Worm (Caenorhabditis elegans): Measurements from ENCODE around the gene C34F6.12.

Gene C34F6.12

DNA sequence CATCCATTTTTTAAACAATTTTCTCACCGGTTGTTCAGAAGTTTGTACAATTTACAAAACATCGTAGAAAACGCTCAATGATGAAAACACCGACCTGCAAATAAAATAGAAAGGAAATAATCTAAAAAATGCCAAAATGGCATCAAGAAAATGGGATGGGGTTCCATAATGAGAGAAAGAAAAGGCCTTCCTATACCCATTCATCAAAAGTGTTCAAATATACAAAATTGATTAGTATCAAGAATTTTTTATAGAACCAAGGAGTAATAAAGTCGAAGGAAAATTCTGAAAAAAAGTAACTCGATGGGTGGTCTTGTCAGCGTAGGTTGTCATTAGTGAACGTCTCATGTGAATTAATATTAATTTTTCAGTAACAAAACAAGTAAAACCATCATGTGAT is at the start of gene C34F6.12:
Gene C34F6.12, minus strand, starts transcription at position 101 of the 400 bp plus-strand sequence.
- TF ChIP-seq tab-1 (GFP tag; IDR thresholded peaks at IDR 0.05): no peak
- no peak for TF ChIP-seq ref-1 (GFP tag; conservative IDR thresholded peaks at IDR 0.05)
- TF ChIP-seq T22C8.4 (GFP tag; IDR thresholded peaks at IDR 0.05): no peak
- no peak for TF ChIP-seq klf-2 (GFP tag; conservative IDR thresholded peaks at IDR 0.05)
- TF ChIP-seq ztf-29 (GFP tag; IDR thresholded peaks at IDR 0.05): no peak
- no peak for TF ChIP-seq cog-1 (tag; optimal IDR thresholded peaks at IDR 0.05)
- TF ChIP-seq flt-1 (GFP tag; IDR thresholded peaks at IDR 0.05): no peak
- no peak for TF ChIP-seq ztf-23 (GFP tag; IDR thresholded peaks at IDR 0.05)
- TF ChIP-seq med-1 (GFP tag; optimal IDR thresholded peaks at IDR 0.05; ENCODE audit: insufficient read depth): no peak

DNA sequence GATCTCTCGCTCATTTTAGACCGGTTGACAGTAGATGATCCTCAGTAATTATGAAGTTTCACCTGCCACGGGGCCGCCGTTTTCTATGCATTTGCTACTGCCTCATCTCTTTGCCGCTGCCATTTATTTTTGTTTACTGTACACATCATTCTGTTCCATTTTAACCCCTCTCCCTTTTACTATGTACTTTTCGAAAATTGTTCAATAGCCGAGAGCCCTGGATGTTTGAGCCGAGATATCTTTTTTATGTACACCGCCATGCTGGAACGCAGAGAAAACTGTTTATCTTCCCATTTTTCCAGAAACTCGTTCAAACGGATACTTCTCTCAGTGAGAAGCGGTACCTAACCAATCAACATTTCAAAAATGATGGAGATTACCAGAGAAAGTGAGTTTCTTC is 44.4 kb upstream of the C34F6.12 start, which contains the start of gene ifa-1:
Gene ifa-1, plus strand, starts transcription at position 301 of the 400 bp plus-strand sequence.
- TF ChIP-seq flt-1 (GFP tag; IDR thresholded peaks at IDR 0.05) (no peak), T22C8.4 (GFP tag; IDR thresholded peaks at IDR 0.05) (no peak), ref-1 (GFP tag; conservative IDR thresholded peaks at IDR 0.05) (no peak), cog-1 (tag; optimal IDR thresholded peaks at IDR 0.05) (no peak), ztf-29 (GFP tag; IDR thresholded peaks at IDR 0.05) (no peak), tab-1 (GFP tag; IDR thresholded peaks at IDR 0.05) (no peak), klf-2 (GFP tag; conservative IDR thresholded peaks at IDR 0.05) (no peak), med-1 (GFP tag; optimal IDR thresholded peaks at IDR 0.05; ENCODE audit: insufficient read depth) (no peak), ztf-23 (GFP tag; IDR thresholded peaks at IDR 0.05) (no peak)

DNA sequence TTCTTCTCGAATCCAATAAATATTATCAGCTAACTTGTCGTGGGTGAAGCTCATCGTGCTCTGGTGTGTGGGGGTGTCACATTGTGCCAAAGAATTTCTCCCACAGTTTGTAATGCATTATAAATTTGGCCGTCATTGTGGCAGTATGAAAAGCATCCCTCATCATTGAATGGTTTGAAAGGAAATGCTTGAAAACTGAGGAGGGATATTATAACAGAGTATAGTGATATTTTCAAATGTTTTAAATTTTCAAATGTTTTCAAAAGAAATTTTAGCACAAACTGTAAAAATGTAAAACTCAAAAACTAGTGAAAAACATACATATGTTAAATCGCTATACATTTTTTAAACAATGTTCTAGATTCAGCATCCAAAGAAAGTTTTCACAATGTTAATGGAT is 42.5 kb upstream of the C34F6.12 start, which contains the start of gene C03A3.3:
Gene C03A3.3, minus strand, starts transcription at position 101 of the 400 bp plus-strand sequence.
- no peak for TF ChIP-seq ztf-29 (GFP tag; IDR thresholded peaks at IDR 0.05)
- no peak for TF ChIP-seq klf-2 (GFP tag; conservative IDR thresholded peaks at IDR 0.05)
- TF ChIP-seq med-1 (GFP tag; optimal IDR thresholded peaks at IDR 0.05; ENCODE audit: insufficient read depth): no peak
- TF ChIP-seq ztf-23 (GFP tag; IDR thresholded peaks at IDR 0.05): no peak
- no peak for TF ChIP-seq T22C8.4 (GFP tag; IDR thresholded peaks at IDR 0.05)
- no peak for TF ChIP-seq cog-1 (tag; optimal IDR thresholded peaks at IDR 0.05)
- TF ChIP-seq flt-1 (GFP tag; IDR thresholded peaks at IDR 0.05): no peak
- TF ChIP-seq ref-1 (GFP tag; conservative IDR thresholded peaks at IDR 0.05): no peak
- no peak for TF ChIP-seq tab-1 (GFP tag; IDR thresholded peaks at IDR 0.05)

DNA sequence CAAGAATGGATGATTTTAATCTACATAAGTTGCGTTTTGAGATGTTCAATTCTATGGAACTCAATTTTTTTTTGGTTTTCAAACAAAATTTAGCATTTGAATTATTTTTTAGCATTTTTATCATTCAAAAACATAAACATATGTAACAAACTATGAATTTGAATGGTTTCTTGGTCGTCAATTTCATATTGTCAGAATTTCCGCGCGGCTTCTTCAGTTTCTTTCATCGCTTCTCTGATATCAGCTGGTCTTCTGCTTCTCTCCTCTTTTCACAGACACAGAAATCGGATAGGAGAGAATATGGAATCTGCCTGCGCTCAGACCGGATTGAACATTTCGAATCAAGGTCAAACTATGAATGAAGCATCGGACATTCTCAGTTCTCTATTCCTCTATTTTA is 40.2 kb upstream of the C34F6.12 start, which contains the start of gene C03A3.9:
Gene C03A3.9, plus strand, starts transcription at position 301 of the 400 bp plus-strand sequence.
- TF ChIP-seq med-1 (GFP tag; optimal IDR thresholded peaks at IDR 0.05; ENCODE audit: insufficient read depth): no peak
- TF ChIP-seq flt-1 (GFP tag; IDR thresholded peaks at IDR 0.05): no peak
- TF ChIP-seq cog-1 (tag; optimal IDR thresholded peaks at IDR 0.05): no peak
- no peak for TF ChIP-seq ref-1 (GFP tag; conservative IDR thresholded peaks at IDR 0.05)
- no peak for TF ChIP-seq ztf-23 (GFP tag; IDR thresholded peaks at IDR 0.05)
- no peak for TF ChIP-seq tab-1 (GFP tag; IDR thresholded peaks at IDR 0.05)
- TF ChIP-seq klf-2 (GFP tag; conservative IDR thresholded peaks at IDR 0.05): no peak
- TF ChIP-seq T22C8.4 (GFP tag; IDR thresholded peaks at IDR 0.05): no peak
- no peak for TF ChIP-seq ztf-29 (GFP tag; IDR thresholded peaks at IDR 0.05)

DNA sequence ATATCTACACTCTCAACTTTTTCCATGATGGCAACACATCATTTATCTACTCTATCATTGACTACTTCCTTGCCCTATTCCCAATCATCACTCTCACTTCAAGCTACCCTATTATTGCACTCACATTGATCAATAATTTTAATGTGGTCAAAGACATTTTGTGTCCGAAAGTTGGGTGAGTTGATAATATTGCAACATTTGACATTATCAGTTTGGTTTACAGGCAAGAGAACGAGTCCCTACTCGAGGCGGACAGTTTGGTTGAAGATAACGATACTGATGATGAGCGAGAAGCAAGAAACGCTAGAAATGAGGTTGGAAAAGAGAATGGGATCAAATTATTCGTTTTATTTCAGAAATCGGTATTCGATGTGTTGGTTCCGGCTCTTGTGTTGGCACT is 38.2 kb upstream of the C34F6.12 start:
- TF ChIP-seq med-1 (GFP tag; optimal IDR thresholded peaks at IDR 0.05; ENCODE audit: insufficient read depth) (no peak), T22C8.4 (GFP tag; IDR thresholded peaks at IDR 0.05) (no peak), cog-1 (tag; optimal IDR thresholded peaks at IDR 0.05) (no peak), flt-1 (GFP tag; IDR thresholded peaks at IDR 0.05) (no peak), tab-1 (GFP tag; IDR thresholded peaks at IDR 0.05) (no peak), ref-1 (GFP tag; conservative IDR thresholded peaks at IDR 0.05) (no peak), klf-2 (GFP tag; conservative IDR thresholded peaks at IDR 0.05) (no peak)

DNA sequence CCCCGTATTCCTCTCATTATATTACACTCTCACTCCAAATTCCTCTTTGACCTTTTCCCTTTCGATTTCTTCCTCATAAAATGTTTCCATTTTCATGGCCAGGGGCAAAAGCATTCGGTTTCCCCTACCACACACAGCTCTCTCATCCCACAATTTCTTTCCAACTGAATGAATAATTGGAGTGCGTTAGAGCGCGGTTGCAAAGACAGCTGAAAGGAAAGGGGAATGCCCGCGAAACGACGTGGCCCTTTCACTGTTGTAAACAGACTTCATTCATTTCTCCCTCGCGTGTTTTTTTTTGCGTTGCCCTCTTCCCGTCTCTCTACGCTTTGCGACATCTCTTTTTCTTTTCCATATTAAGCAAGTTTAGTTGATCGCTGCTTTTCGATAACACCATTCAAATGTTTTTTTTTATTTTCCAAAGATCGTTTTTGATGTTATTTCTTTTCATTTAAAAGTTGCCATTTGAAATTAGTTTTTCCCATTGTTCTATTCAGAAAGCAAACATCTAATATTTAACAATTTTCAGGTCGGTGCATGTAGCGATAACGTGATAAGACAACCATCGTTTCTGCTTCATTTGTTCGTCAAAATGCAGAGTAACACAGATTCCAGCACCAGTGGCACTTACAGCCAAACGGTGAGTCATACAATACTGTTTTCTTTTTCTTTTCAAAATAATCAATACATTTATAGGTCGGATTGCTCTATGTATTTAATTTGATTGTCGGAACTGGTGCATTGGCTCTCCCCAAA is 36.0 kb upstream of the C34F6.12 start, which contains the start of gene C03A3.2:
Gene C03A3.2, plus strand, starts transcription at position 530 of the 756 bp plus-strand sequence.
- TF ChIP-seq ztf-29 (GFP tag; IDR thresholded peaks at IDR 0.05) (no peak), ztf-23 (GFP tag; IDR thresholded peaks at IDR 0.05) (peak; percentile 70), cog-1 (tag; optimal IDR thresholded peaks at IDR 0.05) (peak; percentile 29), tab-1 (GFP tag; IDR thresholded peaks at IDR 0.05) (no peak), flt-1 (GFP tag; IDR thresholded peaks at IDR 0.05) (peak; percentile 70; the same call in 1 of the 2 replicates), ref-1 (GFP tag; conservative IDR thresholded peaks at IDR 0.05) (no peak), T22C8.4 (GFP tag; IDR thresholded peaks at IDR 0.05) (no peak), klf-2 (GFP tag; conservative IDR thresholded peaks at IDR 0.05) (no peak), med-1 (GFP tag; optimal IDR thresholded peaks at IDR 0.05; ENCODE audit: insufficient read depth) (no peak)

DNA sequence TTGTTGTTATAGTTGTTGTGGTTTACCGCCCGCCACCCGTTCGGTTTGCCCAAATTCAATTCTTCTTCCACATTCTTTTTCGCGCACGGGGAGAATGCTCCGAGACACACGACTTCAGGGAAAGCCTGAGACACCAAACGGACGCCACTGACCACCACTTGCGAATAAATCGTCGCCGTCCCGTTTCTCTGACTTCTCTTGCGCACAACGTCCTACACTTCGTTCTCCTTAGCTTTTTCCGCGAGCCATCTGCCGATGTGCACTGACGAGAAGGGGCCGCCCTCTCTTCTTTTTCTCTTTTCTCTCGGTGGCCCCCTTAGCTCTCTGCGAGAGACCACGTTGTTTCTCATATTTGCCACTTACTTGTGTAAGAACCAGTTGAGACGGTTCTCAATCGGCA is 30.6 kb upstream of the C34F6.12 start, which contains the start of gene C03A3.1:
Gene C03A3.1, plus strand, starts transcription at position 291 of the 400 bp plus-strand sequence.
- TF ChIP-seq T22C8.4 (GFP tag; IDR thresholded peaks at IDR 0.05) (no peak), tab-1 (GFP tag; IDR thresholded peaks at IDR 0.05) (no peak)

DNA sequence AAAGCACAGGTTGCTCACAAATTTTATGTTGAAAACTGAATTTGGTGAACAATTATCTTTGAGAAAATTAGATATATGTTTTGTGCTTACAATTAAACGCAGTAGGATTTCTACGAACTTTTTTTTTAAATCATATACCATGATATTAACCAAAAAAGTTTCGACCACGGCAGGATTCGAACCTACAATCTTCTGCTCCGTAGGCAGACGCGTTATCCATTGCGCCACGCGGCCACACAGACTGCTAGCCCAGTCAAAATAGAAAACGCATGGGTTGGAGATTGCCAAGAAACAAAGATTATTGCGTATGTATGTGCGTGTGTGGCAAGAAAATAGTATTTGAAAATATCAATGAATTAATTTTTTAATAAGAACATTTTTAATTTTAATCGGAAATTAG is 25.9 kb upstream of the C34F6.12 start:
- TF ChIP-seq klf-2 (GFP tag; conservative IDR thresholded peaks at IDR 0.05) (peak; percentile 44; the same call in 1 of the 2 replicates), cog-1 (tag; optimal IDR thresholded peaks at IDR 0.05) (peak; percentile 45), ztf-29 (GFP tag; IDR thresholded peaks at IDR 0.05) (0 out of 2 replicates have a peak, but pooled peaks have one; percentile 45), ref-1 (GFP tag; conservative IDR thresholded peaks at IDR 0.05) (peak; percentile 70), T22C8.4 (GFP tag; IDR thresholded peaks at IDR 0.05) (peak; percentile 27; the same call in 1 of the 2 replicates), flt-1 (GFP tag; IDR thresholded peaks at IDR 0.05) (peak; percentile 89), ztf-23 (GFP tag; IDR thresholded peaks at IDR 0.05) (peak; percentile 80), med-1 (GFP tag; optimal IDR thresholded peaks at IDR 0.05; ENCODE audit: insufficient read depth) (peak; percentile 23), tab-1 (GFP tag; IDR thresholded peaks at IDR 0.05) (peak; percentile 73; the same call in 1 of the 2 replicates)

DNA sequence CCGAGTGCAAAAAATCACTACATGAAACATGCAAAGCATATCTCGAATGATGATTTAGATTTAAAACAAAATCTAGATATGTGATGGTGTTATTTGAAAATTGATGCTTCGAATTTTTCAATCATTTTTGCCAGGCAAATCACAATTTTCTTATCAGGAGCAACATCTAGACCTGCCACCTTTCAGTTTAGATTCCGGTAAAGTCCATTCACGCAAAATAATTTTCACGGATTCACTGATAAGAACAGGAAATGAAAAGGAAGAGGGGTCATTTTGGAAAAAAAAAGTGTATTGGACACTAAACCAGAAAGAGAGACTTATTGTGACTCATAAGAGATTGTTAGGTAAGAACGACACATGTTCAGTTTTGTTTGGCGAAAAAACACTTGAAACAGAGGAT is 25.4 kb upstream of the C34F6.12 start:
- TF ChIP-seq tab-1 (GFP tag; IDR thresholded peaks at IDR 0.05) (no peak), med-1 (GFP tag; optimal IDR thresholded peaks at IDR 0.05; ENCODE audit: insufficient read depth) (no peak), ref-1 (GFP tag; conservative IDR thresholded peaks at IDR 0.05) (no peak), klf-2 (GFP tag; conservative IDR thresholded peaks at IDR 0.05) (no peak), T22C8.4 (GFP tag; IDR thresholded peaks at IDR 0.05) (no peak)

All from whole organism, midembryonic.